Worm (Caenorhabditis elegans) whole organism, midembryonic: Measurements from ENCODE around the gene F40A3.3.

Experiments
- T22C8.4 ChIP-seq: fragments of 200-800 bp; sonication (Bioruptor generic); IDR thresholded peaks from 2 replicates; pipeline ENCODE4 v1.3.6; 2022; ENCODE audit warnings: missing genetic modification characterization, missing compliant biosample characterization
- cog-1 ChIP-seq: sonication (generic microtip); optimal IDR thresholded peaks from 2 replicates; lab custom pipeline; 2016; ENCODE audit warnings: missing genetic modification characterization, missing compliant biosample characterization
- flt-1 ChIP-seq: fragments of 200-800 bp; sonication (Bioruptor generic); IDR thresholded peaks from 2 replicates; pipeline ENCODE4 v1.3.6; 2022; ENCODE audit warnings: missing genetic modification characterization, missing compliant biosample characterization
- klf-2 ChIP-seq: fragments of 200-800 bp; sonication (Bioruptor generic); conservative IDR thresholded peaks from 2 replicates; pipeline ENCODE4 v1.3.6; 2022; ENCODE audit warnings: missing genetic modification reagents, missing genetic modification characterization, missing compliant biosample characterization
- med-1 ChIP-seq: sonication (generic microtip); optimal IDR thresholded peaks from 2 replicates; lab custom pipeline; 2017; ENCODE audit warnings: missing genetic modification characterization, mild to moderate bottlenecking, missing compliant biosample characterization, antibody characterized with exemption, missing genetic modification reagents; ENCODE audit not compliant: insufficient read depth
- ref-1 ChIP-seq: fragments of 200-800 bp; sonication (Bioruptor generic); conservative IDR thresholded peaks from 2 replicates; pipeline ENCODE4 v1.3.6; 2022; ENCODE audit warnings: missing genetic modification reagents, missing genetic modification characterization, missing compliant biosample characterization
- tab-1 ChIP-seq: fragments of 200-800 bp; sonication (Bioruptor generic); IDR thresholded peaks from 2 replicates; pipeline ENCODE4 v1.3.6; 2022; ENCODE audit warnings: missing genetic modification characterization, missing compliant biosample characterization
- ztf-23 ChIP-seq: fragments of 200-800 bp; sonication (Bioruptor generic); IDR thresholded peaks from 2 replicates; pipeline ENCODE4 v1.3.6; 2022; ENCODE audit warnings: missing genetic modification reagents, missing genetic modification characterization, missing compliant biosample characterization
- ztf-29 ChIP-seq: fragments of 200-800 bp; sonication (Bioruptor generic); IDR thresholded peaks from 2 replicates; pipeline ENCODE4 v1.3.6; 2022; ENCODE audit warnings: missing genetic modification reagents, missing genetic modification characterization, missing compliant biosample characterization

DNA sequence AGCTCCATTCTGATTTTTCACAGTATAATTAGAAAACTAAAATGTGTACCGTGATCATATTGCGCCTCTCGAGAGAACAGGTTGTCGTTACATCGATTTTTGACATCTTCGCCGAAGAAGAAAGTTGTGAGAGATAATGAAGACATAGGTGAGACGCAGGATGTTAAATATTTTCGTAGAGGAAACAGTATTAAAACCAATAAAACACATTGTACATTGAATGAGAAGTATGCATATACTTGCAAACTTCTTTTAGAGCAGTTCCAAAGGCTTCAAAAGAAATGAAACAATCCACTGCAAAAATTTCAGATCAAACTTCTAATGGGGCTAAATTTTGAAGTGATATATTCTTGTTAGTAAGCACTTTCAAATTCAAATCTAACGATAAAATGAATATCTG lies 6.5 kb upstream of the F40A3.3 start, which contains the start of gene nipi-4:
- TF ChIP-seq ztf-23 (GFP tag; lab: Robert Waterston, UW) (no peak), ztf-29 (GFP tag; lab: Robert Waterston, UW) (no peak), T22C8.4 (GFP tag; lab: Robert Waterston, UW) (no peak), cog-1 (no peak), klf-2 (no peak), med-1 (GFP tag; lab: Kevin White, UChicago) (no peak), ref-1 (no peak), tab-1 (no peak), flt-1 (no peak)
